Fruit fly (Drosophila melanogaster): ENCODE data around the gene RacGAP84C.

- TF ChIP-seq pan (optimal IDR thresholded peaks at IDR 0.05), result no peak
- no peak for TF ChIP-seq jim (GFP tag; optimal IDR thresholded peaks at IDR 0.05)
These were observed 36.3 kb upstream of the RacGAP84C start, which contains the start of the genes CG1227 and Dtwd2 for dm6 chr3R:7249460-7249859.
